Worm (Caenorhabditis elegans): ENCODE data around the gene adm-2.

The adm-2 gene

DNA sequence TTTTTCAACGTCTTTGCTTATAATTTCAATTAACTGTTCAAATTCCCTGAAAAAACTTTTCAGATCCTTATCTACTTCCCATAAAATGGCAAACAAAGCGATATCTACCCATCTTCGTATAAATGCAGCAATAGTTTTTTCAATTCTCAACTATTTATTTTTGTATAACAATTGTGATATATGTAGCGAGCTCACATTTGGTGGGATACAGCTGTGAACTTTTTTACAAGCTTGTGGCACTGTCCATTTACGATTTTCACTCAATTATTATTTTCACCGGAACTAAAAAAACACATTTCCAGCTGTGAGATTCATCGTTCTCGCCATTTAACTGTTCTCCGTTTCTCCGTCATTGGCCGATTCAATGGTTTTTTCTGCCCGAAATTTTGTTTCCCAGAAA is 37.0 kb upstream of the adm-2 start, which contains the start of gene C40C9.4:
C40C9.4 (plus strand) TSS at position 301 of the 400 bp plus-strand sequence.
- TF ChIP-seq ceh-83 (GFP tag; optimal IDR thresholded peaks at IDR 0.05) (no peak), lin-13 (tag; optimal IDR thresholded peaks at IDR 0.05) (no peak), ces-1 (GFP tag; optimal IDR thresholded peaks at IDR 0.05) (no peak), unc-39 (tag; optimal IDR thresholded peaks at IDR 0.05) (no peak), ztf-11 (tag; optimal IDR thresholded peaks at IDR 0.05) (no peak), blmp-1 (tag; optimal IDR thresholded peaks at IDR 0.05) (no peak), mls-2 (tag; optimal IDR thresholded peaks at IDR 0.05) (no peak), snpc-4 (tag; optimal IDR thresholded peaks at IDR 0.05) (no peak), bed-3 (GFP tag; optimal IDR thresholded peaks at IDR 0.05) (no peak), nhr-76 (tag; optimal IDR thresholded peaks at IDR 0.05) (no peak), sptf-1 (tag; optimal IDR thresholded peaks at IDR 0.05) (no peak), mep-1 (tag; optimal IDR thresholded peaks at IDR 0.05) (no peak), unc-120 (tag; optimal IDR thresholded peaks at IDR 0.05; ENCODE audit: poor library complexity, severe bottlenecking) (no peak), nhr-28 (tag; optimal IDR thresholded peaks at IDR 0.05) (no peak), nhr-237 (tag; optimal IDR thresholded peaks at IDR 0.05) (no peak), unc-62 (GFP tag; optimal IDR thresholded peaks at IDR 0.05) (no peak)

DNA sequence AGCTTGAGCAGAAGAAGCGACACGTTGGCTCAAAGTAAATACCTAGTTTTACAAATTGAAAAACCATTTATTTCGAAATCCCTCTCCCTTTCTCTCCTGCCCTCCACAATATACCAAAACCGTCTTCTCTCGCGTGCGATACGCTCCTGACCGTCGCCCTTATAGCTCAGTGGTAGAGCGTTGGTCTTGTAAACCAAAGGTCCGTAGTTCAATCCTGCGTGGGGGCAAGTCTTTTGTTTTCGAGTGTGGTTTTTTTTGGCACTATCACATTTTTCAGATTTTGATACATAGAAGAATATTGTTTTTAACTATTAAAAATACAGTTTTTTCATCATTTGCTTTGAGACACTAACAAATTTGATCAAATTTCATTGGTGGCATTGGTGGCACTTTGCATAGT is 34.2 kb upstream of the adm-2 start:
- TF ChIP-seq ceh-39 (tag; optimal IDR thresholded peaks at IDR 0.05) (no peak), nhr-237 (tag; optimal IDR thresholded peaks at IDR 0.05) (no peak), sptf-1 (tag; optimal IDR thresholded peaks at IDR 0.05) (peak; percentile 74), unc-120 (tag; optimal IDR thresholded peaks at IDR 0.05; ENCODE audit: poor library complexity, severe bottlenecking) (peak; percentile 4), elt-3 (tag; optimal IDR thresholded peaks at IDR 0.05) (no peak), mab-5 (tag; optimal IDR thresholded peaks at IDR 0.05) (no peak), hlh-1 (tag; optimal IDR thresholded peaks at IDR 0.05) (no peak), tbx-8 (GFP tag; optimal IDR thresholded peaks at IDR 0.05) (peak; percentile 13), ceh-43 (GFP tag; optimal IDR thresholded peaks at IDR 0.05) (no peak), lin-32 (GFP tag; optimal IDR thresholded peaks at IDR 0.05) (peak; percentile 14), lin-13 (tag; optimal IDR thresholded peaks at IDR 0.05) (no peak), unc-62 (GFP tag; optimal IDR thresholded peaks at IDR 0.05) (no peak), snpc-4 (tag; optimal IDR thresholded peaks at IDR 0.05) (no peak), unc-39 (tag; optimal IDR thresholded peaks at IDR 0.05) (no peak), flh-1 (GFP tag; optimal IDR thresholded peaks at IDR 0.05) (no peak), M03D4.4 (tag; optimal IDR thresholded peaks at IDR 0.05) (peak; percentile 52), zip-8 (tag; optimal IDR thresholded peaks at IDR 0.05) (no peak), ham-2 (GFP tag; optimal IDR thresholded peaks at IDR 0.05) (no peak), elt-1 (tag; optimal IDR thresholded peaks at IDR 0.05; ENCODE audit: borderline replicate concordance, insufficient read depth) (no peak), ces-1 (GFP tag; optimal IDR thresholded peaks at IDR 0.05) (no peak), nhr-2 (tag; optimal IDR thresholded peaks at IDR 0.05) (no peak), pha-4 (tag; optimal IDR thresholded peaks at IDR 0.05) (no peak), lsy-2 (tag; optimal IDR thresholded peaks at IDR 0.05) (no peak), nhr-28 (tag; optimal IDR thresholded peaks at IDR 0.05) (no peak), ztf-11 (tag; optimal IDR thresholded peaks at IDR 0.05) (no peak), sem-2 (GFP tag; optimal IDR thresholded peaks at IDR 0.05) (peak; percentile 49), blmp-1 (tag; optimal IDR thresholded peaks at IDR 0.05) (no peak), drap-1 (GFP tag; optimal IDR thresholded peaks at IDR 0.05) (no peak), nhr-12 (tag; optimal IDR thresholded peaks at IDR 0.05) (no peak), cnd-1 (tag; optimal IDR thresholded peaks at IDR 0.05) (peak; percentile 61), ceh-83 (GFP tag; optimal IDR thresholded peaks at IDR 0.05) (peak; percentile 65), mls-2 (tag; optimal IDR thresholded peaks at IDR 0.05) (peak; percentile 4), nhr-76 (tag; optimal IDR thresholded peaks at IDR 0.05) (no peak), bed-3 (GFP tag; optimal IDR thresholded peaks at IDR 0.05) (peak; percentile 22), mep-1 (tag; optimal IDR thresholded peaks at IDR 0.05) (no peak)

DNA sequence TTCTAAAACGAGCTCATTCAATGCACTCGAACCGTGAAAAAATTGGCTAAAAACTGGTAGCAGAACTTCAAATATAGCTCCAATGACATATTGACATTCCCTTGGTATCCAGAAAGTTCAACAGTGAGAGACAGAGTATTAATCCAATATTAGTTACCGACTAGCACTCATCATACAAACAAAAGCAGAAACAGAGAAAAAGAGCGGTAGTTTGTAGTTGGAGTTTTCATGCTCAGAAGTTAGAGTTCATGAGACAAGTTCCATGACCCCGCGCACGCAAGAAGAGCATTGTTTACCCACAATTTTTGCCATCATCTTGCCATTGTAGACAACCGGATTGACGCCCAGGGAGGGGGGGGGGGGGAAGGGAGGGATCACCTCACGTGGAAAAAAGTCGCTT is 33.5 kb upstream of the adm-2 start:
- no peak for TF ChIP-seq flh-1 (GFP tag; optimal IDR thresholded peaks at IDR 0.05)
- TF ChIP-seq sptf-1 (tag; optimal IDR thresholded peaks at IDR 0.05) = peak; percentile 10

DNA sequence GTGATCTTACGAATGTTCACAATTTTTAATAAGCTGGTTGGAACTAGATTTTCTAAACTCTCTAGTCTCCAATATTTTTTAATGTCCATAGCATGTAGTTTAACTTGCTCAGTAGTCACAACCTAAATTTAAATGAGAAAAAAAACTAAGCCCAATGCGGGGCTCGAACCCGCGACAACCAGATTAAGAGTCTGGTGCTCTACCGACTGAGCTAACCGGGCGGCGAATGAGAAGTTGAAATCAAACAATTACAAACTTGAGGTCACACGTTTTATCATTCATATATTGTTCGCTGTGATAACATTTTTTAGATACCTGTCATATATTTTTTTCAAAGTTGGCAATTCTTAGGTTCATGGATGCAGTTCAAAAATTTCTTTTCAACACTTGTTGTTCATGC is 32.0 kb upstream of the adm-2 start:
- TF ChIP-seq blmp-1 (tag; optimal IDR thresholded peaks at IDR 0.05) = no peak
- no peak for TF ChIP-seq tbx-8 (GFP tag; optimal IDR thresholded peaks at IDR 0.05)
- no peak for TF ChIP-seq nhr-2 (tag; optimal IDR thresholded peaks at IDR 0.05)
- TF ChIP-seq ceh-83 (GFP tag; optimal IDR thresholded peaks at IDR 0.05) = no peak
- TF ChIP-seq mab-5 (tag; optimal IDR thresholded peaks at IDR 0.05) = no peak

All from whole organism, mixed stage, embryonic.